Worm (Caenorhabditis elegans): Measurements from ENCODE around the gene srab-11.

Gene srab-11

ce11 chrV:3138488-3138887 lies 8.3 kb downstream of the srab-11 start, which contains the start of the genes irld-3 and F02C9.1:
TSS of gene irld-3 (minus strand) at chrV:3138588.
TSS of gene F02C9.1 (plus strand) at chrV:3138703.
- no peak for TF ChIP-seq D1046.2 (GFP tag; IDR thresholded peaks at IDR 0.05)
- TF ChIP-seq unc-62 (GFP tag; optimal IDR thresholded peaks at IDR 0.05 in 1 of 2) = peak in 1 of 2 experiments; percentile 39
- TF ChIP-seq unc-62 (tag; optimal IDR thresholded peaks at IDR 0.05) = no peak

ce11 chrV:3133293-3133755 lies 13.5 kb downstream of the srab-11 start, which contains the start of gene F02C9.2:
TSS of gene F02C9.2 (plus strand) at chrV:3133705.
- TF ChIP-seq snpc-4 (tag; optimal IDR thresholded peaks at IDR 0.05) (no peak), set-16 (GFP tag; IDR thresholded peaks at IDR 0.05) (peak; percentile 76)

- TF ChIP-seq daf-19 (GFP tag; conservative IDR thresholded peaks at IDR 0.05) (no peak), ceh-20 (GFP tag; IDR thresholded peaks at IDR 0.05) (no peak), ceh-62 (tag; optimal IDR thresholded peaks at IDR 0.05) (no peak), ztf-7 (tag; optimal IDR thresholded peaks at IDR 0.05) (no peak), dve-1 (tag; optimal IDR thresholded peaks at IDR 0.05; ENCODE audit: insufficient read depth) (no peak), lsy-2 (tag; optimal IDR thresholded peaks at IDR 0.05) (no peak), ama-1 (optimal IDR thresholded peaks at IDR 0.05) (no peak), hif-1 (tag; optimal IDR thresholded peaks at IDR 0.05) (no peak), aly-2 (tag; optimal IDR thresholded peaks at IDR 0.05) (no peak), nhr-28 (tag; optimal IDR thresholded peaks at IDR 0.05) (no peak), F44E2.7 (GFP tag; IDR thresholded peaks at IDR 0.05) (peak; percentile 62; the same call in 1 of the 2 replicates), spr-1 (tag; optimal IDR thresholded peaks at IDR 0.05) (no peak), ceh-44 (GFP tag; IDR thresholded peaks at IDR 0.05) (no peak), egl-43 (GFP tag; IDR thresholded peaks at IDR 0.05) (0 out of 2 replicates have a peak, but pooled peaks have one; percentile 11), Y5F2A.4 (GFP tag; optimal IDR thresholded peaks at IDR 0.05) (no peak), attf-4 (tag; optimal IDR thresholded peaks at IDR 0.05) (no peak), set-16 (GFP tag; IDR thresholded peaks at IDR 0.05) (peak; percentile 99), Y48G9A.11 (GFP tag; IDR thresholded peaks at IDR 0.05) (peak; percentile 41; the same call in 1 of the 2 replicates), lin-38 (GFP tag; IDR thresholded peaks at IDR 0.05) (no peak)
Measured at ce11 chrV:3132116-3132515, 14.7 kb downstream of the srab-11 start.

- TF ChIP-seq vab-7 (GFP tag; IDR thresholded peaks at IDR 0.05) (no peak), lsy-2 (tag; optimal IDR thresholded peaks at IDR 0.05) (no peak), spr-3 (GFP tag; optimal IDR thresholded peaks at IDR 0.05) (no peak), hif-1 (tag; optimal IDR thresholded peaks at IDR 0.05) (no peak), nhr-28 (tag; optimal IDR thresholded peaks at IDR 0.05) (no peak), lin-1 (GFP tag; IDR thresholded peaks at IDR 0.05) (no peak), rbr-2 (tag; optimal IDR thresholded peaks at IDR 0.05) (no peak), nhr-111 (GFP tag; optimal IDR thresholded peaks at IDR 0.05) (no peak), aha-1 (tag) (no peak), F37D6.2 (tag; optimal IDR thresholded peaks at IDR 0.05) (no peak), ceh-28 (tag; optimal IDR thresholded peaks at IDR 0.05) (no peak), nhr-77 (tag; optimal IDR thresholded peaks at IDR 0.05) (no peak), snpc-4 (tag; optimal IDR thresholded peaks at IDR 0.05) (no peak), sdz-12 (GFP tag; optimal IDR thresholded peaks at IDR 0.05) (no peak), saeg-2 (GFP tag; IDR thresholded peaks at IDR 0.05) (no peak), lin-29 (GFP tag; IDR thresholded peaks at IDR 0.05) (no peak), F26F4.8 (GFP tag; conservative IDR thresholded peaks at IDR 0.05) (no peak), unc-62 (GFP tag; optimal IDR thresholded peaks at IDR 0.05 in 1 of 2) (no peak), unc-62 (tag; optimal IDR thresholded peaks at IDR 0.05) (no peak), ceh-20 (GFP tag; IDR thresholded peaks at IDR 0.05) (no peak)
Measured at ce11 chrV:3128803-3129202, 18.0 kb downstream of the srab-11 start, which contains the start of gene tat-6. TSS of gene tat-6 (plus strand) at chrV:3129103.

Measured in whole organism, L4 larva.